Fruit fly (Drosophila melanogaster) whole organism, prepupa: ENCODE measurements around the gene Gr28b.

Source experiments
- CG10669 ChIP-seq: fragments of 200-800 bp; sonication (Bioruptor generic); optimal IDR thresholded peaks from 3 replicates; lab custom pipeline; 2018; ENCODE audit warnings: missing biosample characterization, mild to moderate bottlenecking, missing genetic modification characterization, moderate library complexity
- CG11294 ChIP-seq: fragments of 200-800 bp; sonication (Bioruptor generic); IDR thresholded peaks from 2 replicates; pipeline ENCODE4 v1.3.6; 2022; ENCODE audit warnings: missing biosample characterization, missing genetic modification characterization
- CG11902 ChIP-seq: fragments of 200-800 bp; sonication (Bioruptor generic); optimal IDR thresholded peaks from 3 replicates; lab custom pipeline; 2016; ENCODE audit warnings: missing biosample characterization, missing genetic modification characterization
- CG15336 ChIP-seq: fragments of 200-800 bp; sonication (Bioruptor generic); IDR thresholded peaks from 2 replicates; pipeline ENCODE4 v1.3.6; 2022; ENCODE audit warnings: missing biosample characterization, missing genetic modification characterization
- CG1621 ChIP-seq: fragments of 200-800 bp; sonication (Bioruptor generic); optimal IDR thresholded peaks from 3 replicates; lab custom pipeline; 2018; ENCODE audit warnings: missing biosample characterization, mild to moderate bottlenecking, missing genetic modification characterization
- CG3032 ChIP-seq: fragments of 200-800 bp; optimal IDR thresholded peaks from 2 replicates; lab custom pipeline; 2019; ENCODE audit warnings: missing biosample characterization, mild to moderate bottlenecking, missing genetic modification characterization, moderate library complexity
- CG31627 ChIP-seq: fragments of 200-800 bp; sonication (Bioruptor generic); optimal IDR thresholded peaks from 3 replicates; lab custom pipeline; 2016; ENCODE audit warnings: missing biosample characterization, missing genetic modification characterization
- CG32006 ChIP-seq: fragments of 200-800 bp; sonication (Bioruptor generic); optimal IDR thresholded peaks from 3 replicates; lab custom pipeline; 2017; ENCODE audit warnings: missing biosample characterization, mild to moderate bottlenecking, missing genetic modification characterization
- CG34406 ChIP-seq: fragments of 200-800 bp; sonication (Bioruptor generic); optimal IDR thresholded peaks from 3 replicates; lab custom pipeline; 2016; ENCODE audit warnings: missing biosample characterization, missing genetic modification characterization
- CG3919 ChIP-seq: fragments of 200-800 bp; sonication (Bioruptor generic); optimal IDR thresholded peaks from 3 replicates; lab custom pipeline; 2016; ENCODE audit warnings: missing biosample characterization, missing genetic modification characterization
- CG4318 ChIP-seq: fragments of 200-800 bp; sonication (Bioruptor generic); optimal IDR thresholded peaks from 3 replicates; lab custom pipeline; 2017; ENCODE audit warnings: missing biosample characterization, mild to moderate bottlenecking, missing genetic modification characterization
- CG6163 ChIP-seq: fragments of 200-800 bp; sonication (Bioruptor generic); IDR thresholded peaks from 3 replicates; pipeline ENCODE4 v1.3.6; 2022; ENCODE audit warnings: missing biosample characterization, missing genetic modification characterization
- CG6792 ChIP-seq: fragments of 200-800 bp; sonication (Bioruptor generic); optimal IDR thresholded peaks from 3 replicates; lab custom pipeline; 2016; ENCODE audit warnings: missing biosample characterization, missing genetic modification characterization
- CG6808 ChIP-seq: fragments of 200-800 bp; sonication (Bioruptor generic); optimal IDR thresholded peaks from 3 replicates; lab custom pipeline; 2017; ENCODE audit warnings: missing biosample characterization, missing genetic modification characterization, mild to moderate bottlenecking, moderate library complexity, missing genetic modification reagents
- CG6854 ChIP-seq: fragments of 200-800 bp; sonication (Bioruptor generic); optimal IDR thresholded peaks from 2 replicates; lab custom pipeline; 2017; ENCODE audit warnings: missing biosample characterization, mild to moderate bottlenecking, missing genetic modification characterization
- CG8119 ChIP-seq: fragments of 200-800 bp; sonication (Bioruptor generic); IDR thresholded peaks from 3 replicates; pipeline ENCODE4 v1.3.6; 2022; ENCODE audit warnings: missing biosample characterization, missing genetic modification characterization
- CG8319 ChIP-seq: fragments of 200-800 bp; sonication (Bioruptor generic); optimal IDR thresholded peaks from 3 replicates; lab custom pipeline; 2016; ENCODE audit warnings: missing biosample characterization, missing genetic modification characterization
- CG9139 ChIP-seq: fragments of 200-800 bp; sonication (Bioruptor generic); optimal IDR thresholded peaks from 3 replicates; lab custom pipeline; 2017; ENCODE audit warnings: missing biosample characterization, mild to moderate bottlenecking, missing genetic modification characterization
- Eip78C ChIP-seq: fragments of 200-800 bp; sonication (Bioruptor generic); peaks from one replicate; lab custom pipeline; 2016; ENCODE audit warnings: missing biosample characterization, missing genetic modification characterization
- Ets21C ChIP-seq: fragments of 200-800 bp; sonication (Bioruptor generic); optimal IDR thresholded peaks from 3 replicates; lab custom pipeline; 2016; ENCODE audit warnings: missing biosample characterization, missing genetic modification characterization
- Hr38 ChIP-seq: sonication (Bioruptor generic); optimal IDR thresholded peaks from 2 replicates; lab custom pipeline; 2016; ENCODE audit warnings: missing biosample characterization, missing genetic modification characterization
- Hr4 ChIP-seq: fragments of 200-800 bp; sonication (Bioruptor generic); optimal IDR thresholded peaks from 3 replicates; lab custom pipeline; 2016; ENCODE audit warnings: missing biosample characterization, missing genetic modification characterization
- OdsH ChIP-seq: fragments of 200-800 bp; sonication (Bioruptor generic); optimal IDR thresholded peaks from 3 replicates; lab custom pipeline; 2016; ENCODE audit warnings: missing biosample characterization, missing genetic modification characterization
- Smox ChIP-seq: fragments of 200-800 bp; sonication (Bioruptor generic); optimal IDR thresholded peaks from 3 replicates; lab custom pipeline; 2016; ENCODE audit warnings: missing biosample characterization, missing genetic modification characterization
- Sox102F ChIP-seq: fragments of 200-800 bp; sonication (Bioruptor generic); optimal IDR thresholded peaks from 2 replicates; lab custom pipeline; 2016; ENCODE audit warnings: missing biosample characterization, mild to moderate bottlenecking, missing genetic modification characterization
- Sox14 ChIP-seq: fragments of 200-800 bp; sonication (Bioruptor generic); optimal IDR thresholded peaks from 3 replicates; lab custom pipeline; 2016; ENCODE audit warnings: missing biosample characterization, missing genetic modification characterization
- achi ChIP-seq: fragments of 200-800 bp; sonication (Bioruptor generic); optimal IDR thresholded peaks from 3 replicates; lab custom pipeline; 2016; ENCODE audit warnings: missing biosample characterization, missing genetic modification characterization
- dsx ChIP-seq: fragments of 200-800 bp; optimal IDR thresholded peaks from 3 replicates; lab custom pipeline; 2019; ENCODE audit warnings: missing biosample characterization, mild to moderate bottlenecking, missing genetic modification characterization, moderate library complexity; ENCODE audit not compliant: poor library complexity, severe bottlenecking
- eg ChIP-seq: fragments of 200-800 bp; sonication (Bioruptor generic); IDR thresholded peaks from 3 replicates; pipeline ENCODE4 v1.3.6; 2022; ENCODE audit warnings: missing biosample characterization, missing genetic modification characterization
- esn ChIP-seq: fragments of 200-800 bp; sonication (Bioruptor generic); optimal IDR thresholded peaks from 2 replicates; lab custom pipeline; 2016; ENCODE audit warnings: missing biosample characterization, mild to moderate bottlenecking, missing genetic modification characterization, moderate library complexity
- fd59A ChIP-seq: fragments of 200-800 bp; sonication (Bioruptor generic); optimal IDR thresholded peaks from 2 replicates; lab custom pipeline; 2017; ENCODE audit warnings: missing biosample characterization, mild to moderate bottlenecking, missing genetic modification characterization, missing genetic modification reagents
- fd85E ChIP-seq: fragments of 200-800 bp; sonication (Bioruptor generic); optimal IDR thresholded peaks from 3 replicates; lab custom pipeline; 2016; ENCODE audit warnings: missing biosample characterization, missing genetic modification characterization
- fkh ChIP-seq: fragments of 200-800 bp; sonication (Bioruptor generic); optimal IDR thresholded peaks from 3 replicates; lab custom pipeline; 2017; ENCODE audit warnings: missing biosample characterization, mild to moderate bottlenecking, missing genetic modification characterization, moderate library complexity
- pdm3 ChIP-seq: fragments of 200-800 bp; sonication (Bioruptor generic); optimal IDR thresholded peaks from 3 replicates; lab custom pipeline; 2016; ENCODE audit warnings: missing biosample characterization, missing genetic modification characterization
- spab ChIP-seq: fragments of 200-800 bp; sonication (Bioruptor generic); optimal IDR thresholded peaks from 2 replicates; lab custom pipeline; 2017; ENCODE audit warnings: missing biosample characterization, mild to moderate bottlenecking, missing genetic modification characterization, missing genetic modification reagents
- ss ChIP-seq, 2 experiments: fragments of 200-800 bp; sonication (Bioruptor generic); optimal IDR thresholded peaks; 2 replicates in 1 of 2; 3 replicates in 1 of 2; lab custom pipeline; 2017 to 2018; ENCODE audit warnings: mild to moderate bottlenecking in 2 of 2, missing biosample characterization in 2 of 2, missing genetic modification characterization in 2 of 2, moderate library complexity in 1 of 2
- svp ChIP-seq: fragments of 200-800 bp; sonication (Bioruptor generic); peaks from one replicate; lab custom pipeline; 2016; ENCODE audit warnings: missing biosample characterization, missing genetic modification characterization
- topi ChIP-seq: fragments of 200-800 bp; sonication (Bioruptor generic); optimal IDR thresholded peaks from 3 replicates; lab custom pipeline; 2016; ENCODE audit warnings: missing biosample characterization, missing genetic modification characterization
- vri ChIP-seq: fragments of 200-800 bp; sonication (Bioruptor generic); optimal IDR thresholded peaks from 3 replicates; lab custom pipeline; 2016; ENCODE audit warnings: missing biosample characterization, mild to moderate bottlenecking, missing genetic modification characterization

The Gr28b gene

DNA sequence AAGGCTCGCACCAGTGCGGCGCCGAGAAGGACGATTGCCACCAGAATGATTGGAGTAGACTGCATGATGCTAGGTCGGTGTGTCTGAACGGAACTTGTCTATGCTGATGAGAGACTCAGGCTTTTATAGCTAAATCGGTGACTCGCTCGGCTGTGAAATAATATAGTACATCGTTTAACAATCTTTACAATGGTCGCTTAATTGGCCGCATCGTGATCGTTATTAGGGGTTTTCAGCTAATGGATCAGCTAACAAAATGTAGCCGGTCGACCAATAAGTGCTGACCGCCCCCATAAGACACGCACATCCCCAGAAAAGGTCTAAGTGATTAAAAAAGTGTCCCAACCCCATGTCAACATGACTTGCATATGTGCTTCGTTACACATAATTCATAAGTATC is 35.2 kb upstream of the Gr28b start, which contains the start of gene Obp28a:
Gene Obp28a (minus strand): TSS at position 101 of the 400 bp plus-strand sequence.
- TF ChIP-seq eg (GFP tag; lab: Robert Waterston, UW) (no peak), CG31627 (GFP tag; lab: Kevin White, UChicago) (no peak), CG32006 (GFP tag; lab: Kevin White, UChicago) (no peak), Hr4 (GFP tag; lab: Kevin White, UChicago) (no peak), CG3032 (tag; lab: Kevin White, UChicago) (no peak), fkh (GFP tag; lab: Kevin White, UChicago) (no peak), achi (GFP tag; lab: Kevin White, UChicago) (no peak), CG11902 (GFP tag; lab: Kevin White, UChicago) (no peak), CG3919 (GFP tag; lab: Kevin White, UChicago) (no peak), Ets21C (GFP tag; lab: Kevin White, UChicago) (no peak), CG15336 (GFP tag; lab: Robert Waterston, UW) (no peak), CG8319 (GFP tag; lab: Kevin White, UChicago) (no peak), CG10669 (GFP tag; lab: Kevin White, UChicago) (no peak), CG11294 (GFP tag; lab: Robert Waterston, UW) (no peak)

DNA sequence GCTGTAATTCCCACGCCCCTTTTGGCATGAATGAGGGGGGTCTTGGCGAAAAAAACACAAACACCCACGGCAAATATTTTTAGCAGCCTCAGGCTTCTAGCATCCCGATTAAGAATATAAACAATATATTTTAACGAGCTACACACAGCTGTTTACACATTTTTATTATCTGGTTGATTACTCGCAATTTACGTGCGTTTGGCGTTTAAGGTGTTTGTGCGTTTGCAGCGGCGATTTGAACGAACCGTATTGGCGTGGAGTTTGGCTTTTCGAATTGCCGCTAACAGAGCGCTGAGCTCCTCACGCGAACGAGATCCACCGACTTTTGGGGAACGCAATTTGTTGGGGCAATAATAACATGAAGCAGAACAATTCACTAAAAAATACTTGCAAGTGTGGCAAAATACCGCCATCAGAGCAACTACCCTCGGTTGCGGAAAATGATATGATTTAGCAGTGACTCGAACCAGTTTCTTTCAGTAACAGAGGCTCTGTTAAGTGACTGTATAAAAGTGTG is 34.0 kb upstream of the Gr28b start, which contains the start of gene Ziz:
Gene Ziz (minus strand): TSS at position 321 of the 517 bp plus-strand sequence.
- peak; percentile 27 for TF ChIP-seq CG1621 (tag; lab: Kevin White, UChicago)
- TF ChIP-seq fd59A (GFP tag; lab: Kevin White, UChicago), result no peak
- TF ChIP-seq Eip78C (GFP tag; lab: Kevin White, UChicago), result peak; percentile 65
- TF ChIP-seq dsx (GFP tag; lab: Kevin White, UChicago), result peak; percentile 39
- no peak for TF ChIP-seq OdsH
- peak; percentile 33; the same call in 1 of the 2 replicates for TF ChIP-seq CG15336 (GFP tag; lab: Robert Waterston, UW)
- TF ChIP-seq fd85E (GFP tag; lab: Kevin White, UChicago), result no peak
- TF ChIP-seq CG4318 (GFP tag; lab: Kevin White, UChicago), result no peak
- TF ChIP-seq Sox102F, result no peak
- TF ChIP-seq Sox14 (GFP tag; lab: Kevin White, UChicago), result peak; percentile 21
- TF ChIP-seq esn (GFP tag; lab: Kevin White, UChicago), result peak; percentile 13
- no peak for TF ChIP-seq CG6808 (GFP tag; lab: Kevin White, UChicago)
- no peak for TF ChIP-seq CG8119 (GFP tag; lab: Robert Waterston, UW)
- peak; percentile 17 for TF ChIP-seq topi (GFP tag; lab: Kevin White, UChicago)
- no peak for TF ChIP-seq CG34406 (GFP tag; lab: Kevin White, UChicago)
- TF ChIP-seq fkh (GFP tag; lab: Kevin White, UChicago), result peak; percentile 78
- TF ChIP-seq svp (GFP tag; lab: Kevin White, UChicago), result peak; percentile 45
- TF ChIP-seq spab (GFP tag; lab: Kevin White, UChicago), result no peak
- TF ChIP-seq eg (GFP tag; lab: Robert Waterston, UW), result 0 out of 3 replicates have a peak, but pooled peaks have one; percentile 17
- TF ChIP-seq vri (GFP tag; lab: Kevin White, UChicago), result peak; percentile 13
- no peak for TF ChIP-seq Hr38
- 0 out of 3 replicates have a peak, but pooled peaks have one; percentile 18 for TF ChIP-seq CG6163 (GFP tag; lab: Robert Waterston, UW)
- TF ChIP-seq CG6854 (GFP tag; lab: Kevin White, UChicago), result peak; percentile 62
- no peak for TF ChIP-seq pdm3
- TF ChIP-seq CG9139 (GFP tag; lab: Kevin White, UChicago), result no peak
- no peak for TF ChIP-seq CG31627 (GFP tag; lab: Kevin White, UChicago)
- peak; percentile 10 for TF ChIP-seq Smox (GFP tag; lab: Kevin White, UChicago)
- TF ChIP-seq CG6792 (GFP tag; lab: Kevin White, UChicago), result no peak
- no peak for TF ChIP-seq ss (GFP tag; optimal IDR thresholded peaks at IDR 0.05; lab: Kevin White, UChicago)
